Fruit fly (Drosophila melanogaster): ENCODE data around the gene kis.

The kis gene

dm6 chr2L:171499-172250, 78.9 kb downstream of the kis start:
- no peak for TF ChIP-seq toe (GFP tag; optimal IDR thresholded peaks at IDR 0.05)
- no peak for TF ChIP-seq CG14711 (tag; optimal IDR thresholded peaks at IDR 0.05)
- TF ChIP-seq bab1 (GFP tag; optimal IDR thresholded peaks at IDR 0.05) = no peak
- TF ChIP-seq Mnt (GFP tag; optimal IDR thresholded peaks at IDR 0.05) = no peak
- TF ChIP-seq Hr96 (GFP tag; optimal IDR thresholded peaks at IDR 0.05) = no peak
- TF ChIP-seq kay (GFP tag; ENCODE audit: borderline replicate concordance) = no peak
- TF ChIP-seq CG11617 (GFP tag; optimal IDR thresholded peaks at IDR 0.05) = no peak
- TF ChIP-seq CG7101 (tag; optimal IDR thresholded peaks at IDR 0.05) = no peak
- no peak for TF ChIP-seq Clk (GFP tag; optimal IDR thresholded peaks at IDR 0.05)
- TF ChIP-seq CG5204 (GFP tag; optimal IDR thresholded peaks at IDR 0.05) = no peak
- TF ChIP-seq ovo (GFP tag; optimal IDR thresholded peaks at IDR 0.05) = no peak
- TF ChIP-seq CG33017 (tag; optimal IDR thresholded peaks at IDR 0.05) = no peak
- no peak for TF ChIP-seq CG7045 (GFP tag; optimal IDR thresholded peaks at IDR 0.05)
- no peak for TF ChIP-seq Crg-1 (GFP tag; optimal IDR thresholded peaks at IDR 0.05)
- TF ChIP-seq pad (GFP tag; optimal IDR thresholded peaks at IDR 0.05) = no peak
- no peak for TF ChIP-seq CG1620 (GFP tag; optimal IDR thresholded peaks at IDR 0.05)
- TF ChIP-seq cic (GFP tag; optimal IDR thresholded peaks at IDR 0.05) = no peak
- no peak for TF ChIP-seq tj (GFP tag; optimal IDR thresholded peaks at IDR 0.05)
- TF ChIP-seq CG12768 (GFP tag; optimal IDR thresholded peaks at IDR 0.05) = no peak

- TF ChIP-seq bab1 (GFP tag; optimal IDR thresholded peaks at IDR 0.05) (peak; percentile 1), cic (GFP tag; optimal IDR thresholded peaks at IDR 0.05) (peak; percentile 69), CG12768 (GFP tag; optimal IDR thresholded peaks at IDR 0.05) (peak; percentile 17), Crg-1 (GFP tag; optimal IDR thresholded peaks at IDR 0.05) (no peak), kay (GFP tag; ENCODE audit: borderline replicate concordance) (peak; percentile 89)
Measured at dm6 chr2L:170383-170782, 80.2 kb downstream of the kis start.

DNA sequence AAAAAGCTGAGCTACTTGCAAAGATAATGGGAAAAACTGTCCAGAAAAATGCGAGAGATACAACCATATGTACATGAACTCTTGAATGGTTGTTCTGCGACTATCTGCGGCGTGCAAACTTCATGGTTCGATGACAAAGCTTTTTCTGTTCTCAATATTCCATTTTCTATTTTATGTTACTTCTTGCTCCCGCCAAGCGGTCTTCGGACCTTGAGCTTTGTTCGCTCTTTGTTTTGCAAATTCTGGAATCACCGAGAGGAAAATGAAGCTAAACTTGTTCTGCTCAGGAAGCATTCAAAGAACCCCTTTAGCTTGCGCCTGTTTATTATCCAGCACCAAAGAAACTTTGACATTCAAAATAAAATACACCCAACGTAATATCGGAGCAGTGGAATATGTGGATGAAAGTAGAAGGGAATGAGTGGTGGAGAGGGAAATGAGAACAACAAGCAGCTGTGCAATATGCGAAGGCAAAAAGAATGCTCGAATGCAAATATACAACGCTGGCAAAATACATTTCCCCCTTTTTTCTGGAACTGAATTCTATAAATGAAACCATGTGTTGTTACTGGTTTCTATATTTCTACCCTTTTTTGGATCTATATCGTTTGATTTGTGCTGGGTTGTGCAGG, 82.2 kb downstream of the kis start:
- TF ChIP-seq cnc (optimal IDR thresholded peaks at IDR 0.05) = peak in 1 of 2 experiments; percentile 27
- TF ChIP-seq Mnt (GFP tag; optimal IDR thresholded peaks at IDR 0.05) = no peak
- peak; percentile 30 for TF ChIP-seq cic (GFP tag; optimal IDR thresholded peaks at IDR 0.05)
- no peak for TF ChIP-seq CG33017 (tag; optimal IDR thresholded peaks at IDR 0.05)
- no peak for TF ChIP-seq CG1620 (GFP tag; optimal IDR thresholded peaks at IDR 0.05)
- TF ChIP-seq CG5204 (GFP tag; optimal IDR thresholded peaks at IDR 0.05) = no peak
- no peak for TF ChIP-seq CG7045 (GFP tag; optimal IDR thresholded peaks at IDR 0.05)
- TF ChIP-seq tj (GFP tag; optimal IDR thresholded peaks at IDR 0.05) = peak; percentile 78
- no peak for TF ChIP-seq toe (GFP tag; optimal IDR thresholded peaks at IDR 0.05)

dm6 chr2L:166115-167069, 84.2 kb downstream of the kis start:
- TF ChIP-seq CG12768 (GFP tag; optimal IDR thresholded peaks at IDR 0.05) = peak; percentile 100
- peak; percentile 96 for TF ChIP-seq CG7101 (tag; optimal IDR thresholded peaks at IDR 0.05)
- TF ChIP-seq CG5204 (GFP tag; optimal IDR thresholded peaks at IDR 0.05) = peak; percentile 95
- TF ChIP-seq CG33017 (tag; optimal IDR thresholded peaks at IDR 0.05) = peak; percentile 98
- TF ChIP-seq cic (GFP tag; optimal IDR thresholded peaks at IDR 0.05) = peak; percentile 100
- TF ChIP-seq kay (GFP tag; ENCODE audit: borderline replicate concordance) = peak; percentile 100
- TF ChIP-seq pad (GFP tag; optimal IDR thresholded peaks at IDR 0.05) = peak; percentile 91
- peak; percentile 97 for TF ChIP-seq toe (GFP tag; optimal IDR thresholded peaks at IDR 0.05)
- TF ChIP-seq CG1620 (GFP tag; optimal IDR thresholded peaks at IDR 0.05) = peak; percentile 83
- peak; percentile 100 for TF ChIP-seq Clk (GFP tag; optimal IDR thresholded peaks at IDR 0.05)
- peak; percentile 99 for TF ChIP-seq tj (GFP tag; optimal IDR thresholded peaks at IDR 0.05)
- peak; percentile 99 for TF ChIP-seq CG7045 (GFP tag; optimal IDR thresholded peaks at IDR 0.05)
- TF ChIP-seq Mnt (GFP tag; optimal IDR thresholded peaks at IDR 0.05) = peak; percentile 98
- TF ChIP-seq Crg-1 (GFP tag; optimal IDR thresholded peaks at IDR 0.05) = peak; percentile 95
- peak; percentile 98 for TF ChIP-seq bab1 (GFP tag; optimal IDR thresholded peaks at IDR 0.05)
- peak; percentile 86 for TF ChIP-seq CG14711 (tag; optimal IDR thresholded peaks at IDR 0.05)
- peak; percentile 95 for TF ChIP-seq Hr96 (GFP tag; optimal IDR thresholded peaks at IDR 0.05)
- TF ChIP-seq CG11617 (GFP tag; optimal IDR thresholded peaks at IDR 0.05) = peak; percentile 100
- TF ChIP-seq cnc (optimal IDR thresholded peaks at IDR 0.05) = no peak
- TF ChIP-seq ovo (GFP tag; optimal IDR thresholded peaks at IDR 0.05) = peak; percentile 99

DNA sequence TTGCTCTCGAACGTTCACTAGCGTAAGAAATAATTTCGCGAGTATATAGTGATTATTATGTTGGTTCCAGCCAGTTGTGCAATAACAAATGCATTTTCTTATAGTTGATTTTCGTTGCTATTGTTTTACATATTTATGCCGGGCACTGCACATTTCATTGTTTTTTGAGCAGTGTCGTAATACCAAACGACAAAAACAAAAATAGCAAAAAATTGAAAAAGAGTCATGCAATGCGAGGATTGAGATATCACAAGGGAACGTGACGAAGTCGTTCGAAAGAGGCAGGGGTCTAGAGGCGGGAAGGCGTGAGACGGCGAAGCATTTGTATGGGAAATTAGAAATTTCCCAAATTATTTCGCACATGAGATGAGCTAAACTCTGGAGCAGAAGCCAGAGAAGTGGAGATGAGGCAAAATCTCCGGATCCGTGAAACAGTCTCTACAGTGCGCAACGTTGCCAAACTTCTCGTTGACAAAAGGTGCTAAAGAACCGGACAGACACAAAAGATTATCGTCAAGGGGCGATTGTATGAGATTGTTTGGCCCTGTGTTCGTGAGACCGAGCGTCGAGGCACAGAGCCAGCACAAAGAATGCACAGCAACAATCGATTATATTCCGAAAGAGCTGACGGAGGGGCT, 85.3 kb downstream of the kis start:
- peak; percentile 59 for TF ChIP-seq tj (GFP tag; optimal IDR thresholded peaks at IDR 0.05)
- no peak for TF ChIP-seq CG7101 (tag; optimal IDR thresholded peaks at IDR 0.05)

Measured in whole organism, adult.